Worm (Caenorhabditis elegans): ENCODE data around the gene ZK218.4.

DNA sequence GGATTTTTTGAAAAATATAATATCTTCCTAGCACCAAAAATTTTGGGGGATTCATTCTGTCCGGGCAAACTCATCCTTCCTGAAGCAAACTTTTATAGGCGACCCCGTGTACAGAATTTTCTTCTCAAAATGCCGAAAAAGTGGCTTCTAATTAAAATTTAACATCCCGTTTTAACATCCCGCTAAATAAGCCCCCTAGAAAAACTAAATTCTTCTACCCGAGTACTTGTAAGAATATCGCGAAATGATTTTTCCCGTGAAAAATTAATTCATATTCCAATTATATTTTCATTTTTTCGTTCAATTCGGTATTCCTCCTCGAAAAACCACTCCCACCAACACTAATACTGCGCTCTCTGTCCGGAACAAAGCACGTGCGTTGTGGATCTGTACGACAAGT is 29.8 kb upstream of the ZK218.4 start, which contains the start of gene T05E12.8:
- TF ChIP-seq ceh-82 (tag; optimal IDR thresholded peaks at IDR 0.05) = no peak
- TF ChIP-seq elt-3 (tag; optimal IDR thresholded peaks at IDR 0.05) = no peak
- no peak for TF ChIP-seq nhr-77 (tag; optimal IDR thresholded peaks at IDR 0.05)
- no peak for TF ChIP-seq snpc-4 (tag; optimal IDR thresholded peaks at IDR 0.05)
- no peak for TF ChIP-seq nhr-11 (tag; optimal IDR thresholded peaks at IDR 0.05)
- no peak for TF ChIP-seq unc-39 (tag; optimal IDR thresholded peaks at IDR 0.05)
- no peak for TF ChIP-seq nhr-25 (tag; optimal IDR thresholded peaks at IDR 0.05)
- TF ChIP-seq nhr-237 (tag; optimal IDR thresholded peaks at IDR 0.05) = no peak
- no peak for TF ChIP-seq R02D3.7 (tag; optimal IDR thresholded peaks at IDR 0.05)
